Fruit fly (Drosophila melanogaster) whole organism, wandering third instar larva: ENCODE data around the gene CG7367.

Experiments
- Abd-B ChIP-seq: fragments of >200 bp; optimal IDR thresholded peaks from 2 replicates; lab custom pipeline; 2017; ENCODE audit warnings: missing biosample characterization, missing genetic modification characterization
- CG32264 ChIP-seq: fragments of 200-800 bp; sonication (Bioruptor generic); optimal IDR thresholded peaks from 2 replicates; lab custom pipeline; 2016; ENCODE audit warnings: missing biosample characterization, missing genetic modification characterization
- CG9705 ChIP-seq: fragments of 200-800 bp; sonication (Bioruptor generic); optimal IDR thresholded peaks from 2 replicates; lab custom pipeline; 2018; ENCODE audit warnings: missing biosample characterization, mild to moderate bottlenecking, missing genetic modification characterization
- CrebA ChIP-seq: fragments of 200-800 bp; sonication (Bioruptor generic); optimal IDR thresholded peaks from 2 replicates; lab custom pipeline; 2016; ENCODE audit warnings: missing biosample characterization, mild to moderate bottlenecking, missing genetic modification characterization, borderline replicate concordance
- Dfd ChIP-seq: fragments of >200 bp; optimal IDR thresholded peaks from 2 replicates; lab custom pipeline; 2017; ENCODE audit warnings: missing biosample characterization, missing genetic modification characterization
- Dif ChIP-seq: fragments of 200-275, 200-300 bp; sonication (Bioruptor generic); optimal IDR thresholded peaks from 2 replicates; lab custom pipeline; 2018; ENCODE audit warnings: missing biosample characterization, missing genetic modification characterization; ENCODE audit not compliant: partially characterized antibody
- GATAd ChIP-seq: sonication (Bioruptor generic); optimal IDR thresholded peaks from 2 replicates; lab custom pipeline; 2016; ENCODE audit warnings: missing biosample characterization, missing genetic modification characterization
- HLH106 ChIP-seq: fragments of 200-800 bp; optimal IDR thresholded peaks from 3 replicates; lab custom pipeline; 2019; ENCODE audit warnings: missing biosample characterization, mild to moderate bottlenecking, missing genetic modification characterization, moderate library complexity
- Hnf4 ChIP-seq: fragments of 200-800 bp; sonication (Bioruptor generic); optimal IDR thresholded peaks from 2 replicates; lab custom pipeline; 2016; ENCODE audit warnings: missing biosample characterization, mild to moderate bottlenecking, missing genetic modification characterization
- Hr78 ChIP-seq: fragments of >200 bp; optimal IDR thresholded peaks from 2 replicates; lab custom pipeline; 2017; ENCODE audit warnings: missing biosample characterization, missing genetic modification characterization
- Hr83 ChIP-seq: fragments of 200-300 bp; sonication (Bioruptor generic); optimal IDR thresholded peaks from 2 replicates; lab custom pipeline; 2016; ENCODE audit warnings: missing biosample characterization, mild to moderate bottlenecking, missing genetic modification characterization, moderate library complexity; ENCODE audit not compliant: poor library complexity, severe bottlenecking
- Jra ChIP-seq: sonication (Bioruptor generic); optimal IDR thresholded peaks from 2 replicates; lab custom pipeline; 2016; ENCODE audit warnings: missing biosample characterization, missing genetic modification characterization
- Mio ChIP-seq: sonication (Bioruptor generic); optimal IDR thresholded peaks from 2 replicates; lab custom pipeline; 2016; ENCODE audit warnings: missing biosample characterization, missing genetic modification characterization
- Myc ChIP-seq: fragments of >200 bp; optimal IDR thresholded peaks from 2 replicates; lab custom pipeline; 2017
- N ChIP-seq: fragments of >200 bp; optimal IDR thresholded peaks from 2 replicates; lab custom pipeline; 2018; ENCODE audit warnings: missing biosample characterization, missing external identifiers, missing genetic modification characterization
- OdsH ChIP-seq: fragments of 200-800 bp; sonication (Bioruptor generic); optimal IDR thresholded peaks from 2 replicates; lab custom pipeline; 2016; ENCODE audit warnings: missing biosample characterization, mild to moderate bottlenecking, missing genetic modification characterization
- Rel ChIP-seq, 2 experiments: fragments of 200-800 bp; sonication (Bioruptor generic) in 1 of 2; optimal IDR thresholded peaks; 2 replicates in 1 of 2; 3 replicates in 1 of 2; lab custom pipeline; 2016 to 2019; ENCODE audit warnings: mild to moderate bottlenecking in 2 of 2, missing biosample characterization in 2 of 2, missing genetic modification characterization in 2 of 2, moderate library complexity in 1 of 2
- Sp1 ChIP-seq: fragments of 200-800 bp; sonication (Bioruptor generic); optimal IDR thresholded peaks from 3 replicates; lab custom pipeline; 2019; ENCODE audit warnings: missing biosample characterization, mild to moderate bottlenecking, missing genetic modification characterization, moderate library complexity
- Vsx2 ChIP-seq: fragments of 200-300, 225-300 bp; sonication (Bioruptor generic); optimal IDR thresholded peaks from 2 replicates; lab custom pipeline; 2018; ENCODE audit warnings: missing biosample characterization, missing genetic modification characterization; ENCODE audit not compliant: partially characterized antibody
- br ChIP-seq: fragments of 200-800 bp; sonication (Bioruptor generic); optimal IDR thresholded peaks from 2 replicates; lab custom pipeline; 2016; ENCODE audit warnings: missing biosample characterization, missing genetic modification characterization
- brk ChIP-seq: fragments of 200-800 bp; sonication (Bioruptor generic); optimal IDR thresholded peaks from 2 replicates; lab custom pipeline; 2016; ENCODE audit warnings: missing biosample characterization, mild to moderate bottlenecking, missing genetic modification characterization
- dl ChIP-seq, 2 experiments: fragments of 175-275, 200-275 bp in 1 of 2; fragments of 200-275 bp in 1 of 2; sonication (Bioruptor generic); optimal IDR thresholded peaks; lab custom pipeline; 2018; ENCODE audit warnings: mild to moderate bottlenecking in 2 of 2, missing biosample characterization in 2 of 2, missing genetic modification characterization in 2 of 2, moderate library complexity in 2 of 2; ENCODE audit not compliant: partially characterized antibody in 2 of 2, insufficient read depth in 1 of 2
- dmrt93B ChIP-seq: fragments of 200-800 bp; sonication (Bioruptor generic); optimal IDR thresholded peaks from 2 replicates; lab custom pipeline; 2018; ENCODE audit warnings: missing biosample characterization, mild to moderate bottlenecking, missing genetic modification characterization
- dsf ChIP-seq: sonication (Bioruptor generic); optimal IDR thresholded peaks from 2 replicates; lab custom pipeline; 2016; ENCODE audit warnings: missing biosample characterization, missing genetic modification characterization, borderline replicate concordance
- ey ChIP-seq: fragments of 200-800 bp; sonication (Bioruptor generic); optimal IDR thresholded peaks from 2 replicates; lab custom pipeline; 2016; ENCODE audit warnings: missing biosample characterization, missing genetic modification characterization
- foxo ChIP-seq, 2 experiments: fragments of 200-800 bp; sonication (Bioruptor generic); optimal IDR thresholded peaks; 2 replicates in 1 of 2; 3 replicates in 1 of 2; lab custom pipeline; 2016 to 2017; ENCODE audit warnings: missing biosample characterization in 2 of 2, missing genetic modification characterization in 2 of 2
- fru ChIP-seq: fragments of 200-800 bp; sonication (Bioruptor generic); optimal IDR thresholded peaks from 3 replicates; lab custom pipeline; 2016; ENCODE audit warnings: missing biosample characterization, mild to moderate bottlenecking, missing genetic modification characterization
- h ChIP-seq: fragments of 200-800 bp; sonication (Bioruptor generic); optimal IDR thresholded peaks from 3 replicates; lab custom pipeline; 2016; ENCODE audit warnings: missing biosample characterization, mild to moderate bottlenecking, missing genetic modification characterization
- jim ChIP-seq: fragments of 175-275, 200-325 bp; sonication (Bioruptor generic); optimal IDR thresholded peaks from 2 replicates; lab custom pipeline; 2016; ENCODE audit warnings: missing biosample characterization, mild to moderate bottlenecking, missing genetic modification characterization
- lola ChIP-seq: fragments of >200 bp; optimal IDR thresholded peaks from 2 replicates; lab custom pipeline; 2017; ENCODE audit warnings: missing biosample characterization, missing genetic modification characterization
- pan ChIP-seq: fragments of >200 bp; optimal IDR thresholded peaks from 2 replicates; lab custom pipeline; 2017
- psq ChIP-seq: fragments of 200-800 bp; sonication (Bioruptor generic); optimal IDR thresholded peaks from 3 replicates; lab custom pipeline; 2017; ENCODE audit warnings: missing biosample characterization, mild to moderate bottlenecking, missing genetic modification characterization, moderate library complexity
- rgr ChIP-seq: fragments of 200-800 bp; sonication (Bioruptor generic); optimal IDR thresholded peaks from 3 replicates; lab custom pipeline; 2016; ENCODE audit warnings: missing biosample characterization, mild to moderate bottlenecking, missing genetic modification characterization
- sage ChIP-seq: fragments of 200-800 bp; sonication (Bioruptor generic); optimal IDR thresholded peaks from 2 replicates; lab custom pipeline; 2016; ENCODE audit warnings: missing biosample characterization, mild to moderate bottlenecking, missing genetic modification characterization
- sv ChIP-seq: fragments of 200-800 bp; sonication (Bioruptor generic); optimal IDR thresholded peaks from 3 replicates; lab custom pipeline; 2016; ENCODE audit warnings: missing biosample characterization, missing genetic modification characterization
- tai ChIP-seq: sonication (Bioruptor generic); optimal IDR thresholded peaks from 2 replicates; lab custom pipeline; 2016; ENCODE audit warnings: missing biosample characterization, missing genetic modification characterization
- usp ChIP-seq: fragments of >200 bp; optimal IDR thresholded peaks from 2 replicates; lab custom pipeline; 2017; ENCODE audit warnings: missing biosample characterization, missing genetic modification characterization
- woc ChIP-seq: sonication (Bioruptor generic); optimal IDR thresholded peaks from 2 replicates; lab custom pipeline; 2016; ENCODE audit warnings: missing biosample characterization, mild to moderate bottlenecking, missing genetic modification characterization

Gene CG7367

dm6 chr2L:8083413-8083426 is 43.6 kb upstream of the CG7367 start, which contains the start of gene Bsg:
TSS of gene Bsg (plus strand) at chr2L:8083420.
- TF ChIP-seq brk (no peak), CG9705 (GFP tag; lab: Kevin White, UChicago) (no peak), pan (lab: Kevin White, UChicago) (no peak), lola (no peak), OdsH (GFP tag; lab: Kevin White, UChicago) (no peak), jim (GFP tag; lab: Kevin White, UChicago) (no peak), Myc (lab: Kevin White, UChicago) (no peak), CG32264 (GFP tag; lab: Kevin White, UChicago) (no peak), psq (GFP tag; lab: Kevin White, UChicago) (no peak), Hnf4 (GFP tag; lab: Kevin White, UChicago) (no peak), ey (GFP tag; lab: Kevin White, UChicago) (no peak), GATAd (GFP tag; lab: Kevin White, UChicago) (no peak), fru (GFP tag; lab: Kevin White, UChicago) (no peak), sv (GFP tag; lab: Kevin White, UChicago) (no peak), dmrt93B (no peak), Jra (GFP tag; lab: Kevin White, UChicago) (no peak), woc (GFP tag; lab: Kevin White, UChicago) (no peak), CrebA (GFP tag; lab: Kevin White, UChicago) (no peak), dl (GFP tag; optimal IDR thresholded peaks at IDR 0.05; lab: Kevin White, UChicago; ENCODE audit: insufficient read depth in 1 of 2, partially characterized antibody in 2 of 2) (no peak)

dm6 chr2L:8082692-8083412 is 43.3 kb upstream of the CG7367 start, which contains the start of gene Mcr:
TSS of gene Mcr (minus strand) at chr2L:8082982.
- TF ChIP-seq rgr (no peak), Jra (GFP tag; lab: Kevin White, UChicago) (no peak), ey (GFP tag; lab: Kevin White, UChicago) (no peak), Hnf4 (GFP tag; lab: Kevin White, UChicago) (peak; percentile 44), Myc (lab: Kevin White, UChicago) (no peak), Hr78 (GFP tag; lab: Kevin White, UChicago) (no peak), GATAd (GFP tag; lab: Kevin White, UChicago) (no peak), Dif (peak; percentile 23), OdsH (GFP tag; lab: Kevin White, UChicago) (no peak), jim (GFP tag; lab: Kevin White, UChicago) (peak; percentile 5), Sp1 (GFP tag; lab: Kevin White, UChicago) (no peak), woc (GFP tag; lab: Kevin White, UChicago) (no peak), dsf (no peak), Mio (GFP tag; lab: Kevin White, UChicago) (no peak), Dfd (GFP tag; lab: Kevin White, UChicago) (no peak), h (no peak), Hr83 (peak; percentile 64), usp (GFP tag; lab: Kevin White, UChicago) (no peak), psq (GFP tag; lab: Kevin White, UChicago) (no peak), pan (lab: Kevin White, UChicago) (no peak), brk (no peak), Vsx2 (GFP tag; lab: Kevin White, UChicago) (peak; percentile 32), foxo (GFP tag; optimal IDR thresholded peaks at IDR 0.05; lab: Kevin White, UChicago) (peak in 1 of 2 experiments; percentile 46), CrebA (GFP tag; lab: Kevin White, UChicago) (no peak), dmrt93B (no peak), HLH106 (peak; percentile 19), Rel (GFP tag; optimal IDR thresholded peaks at IDR 0.05; lab: Kevin White, UChicago) (no peak), Rel (tag; optimal IDR thresholded peaks at IDR 0.05; lab: Kevin White, UChicago) (peak; percentile 3), br (GFP tag; lab: Kevin White, UChicago) (no peak), sv (GFP tag; lab: Kevin White, UChicago) (peak; percentile 38), tai (GFP tag; lab: Kevin White, UChicago) (no peak), sage (GFP tag; lab: Kevin White, UChicago) (peak; percentile 35), Abd-B (no peak), CG9705 (GFP tag; lab: Kevin White, UChicago) (no peak), N (GFP tag; lab: Kevin White, UChicago) (no peak), CG32264 (GFP tag; lab: Kevin White, UChicago) (no peak)
